Fruit fly (Drosophila melanogaster) whole organism, embryonic: ENCODE data around the gene Pex10.

Source experiments
- ATbp ChIP-seq: fragments of 200-800 bp; sonication (Bioruptor generic); optimal IDR thresholded peaks from 2 replicates; lab custom pipeline; 2017; ENCODE audit warnings: missing biosample characterization, mild to moderate bottlenecking, missing genetic modification characterization, missing genetic modification reagents
- Adf1 ChIP-seq: fragments of 200-800 bp; sonication (Bioruptor generic); IDR thresholded peaks from 2 replicates; pipeline ENCODE4 v1.3.6; 2022; ENCODE audit warnings: missing biosample characterization, missing genetic modification characterization
- CG1024 ChIP-seq: fragments of 200-800 bp; sonication (Bioruptor generic); IDR thresholded peaks from 2 replicates; pipeline ENCODE4 v1.3.6; 2022; ENCODE audit warnings: missing biosample characterization, missing genetic modification characterization
- CG10274 ChIP-seq: fragments of 200-800 bp; sonication (Bioruptor generic); optimal IDR thresholded peaks from 3 replicates; lab custom pipeline; 2017; ENCODE audit warnings: missing biosample characterization, mild to moderate bottlenecking, missing genetic modification characterization
- CG13624 ChIP-seq: fragments of 200-800 bp; sonication (Bioruptor generic); optimal IDR thresholded peaks from 2 replicates; lab custom pipeline; 2016; ENCODE audit warnings: missing biosample characterization, missing genetic modification characterization
- CG17385 ChIP-seq: fragments of 200-800 bp; sonication (Bioruptor generic); optimal IDR thresholded peaks from 3 replicates; lab custom pipeline; 2018; ENCODE audit warnings: missing biosample characterization, mild to moderate bottlenecking, missing genetic modification characterization
- CG18262 ChIP-seq: fragments of 200-800 bp; optimal IDR thresholded peaks from 3 replicates; lab custom pipeline; 2019; ENCODE audit warnings: missing biosample characterization, mild to moderate bottlenecking, missing genetic modification characterization, moderate library complexity
- CG2129 ChIP-seq: fragments of 200-800 bp; sonication (Bioruptor generic); IDR thresholded peaks from 2 replicates; pipeline ENCODE4 v1.3.6; 2022; ENCODE audit warnings: missing biosample characterization, missing genetic modification characterization; ENCODE audit not compliant: partially characterized antibody
- CG2712 ChIP-seq: fragments of 200-800 bp; optimal IDR thresholded peaks from 3 replicates; lab custom pipeline; 2019; ENCODE audit warnings: missing biosample characterization, mild to moderate bottlenecking, missing genetic modification characterization, moderate library complexity
- CG32767 ChIP-seq: fragments of 200-800 bp; sonication (Bioruptor generic); IDR thresholded peaks from 2 replicates; pipeline ENCODE4 v1.3.6; 2022; ENCODE audit warnings: missing biosample characterization, missing genetic modification characterization
- CG3995 ChIP-seq: fragments of 200-800 bp; sonication (Bioruptor generic); optimal IDR thresholded peaks from 3 replicates; lab custom pipeline; 2016; ENCODE audit warnings: missing biosample characterization, missing genetic modification characterization
- CG43689 ChIP-seq: fragments of 200-800 bp; sonication (Bioruptor generic); IDR thresholded peaks from 2 replicates; pipeline ENCODE4 v1.3.6; 2022; ENCODE audit warnings: missing biosample characterization, missing genetic modification characterization
- CG6683 ChIP-seq: fragments of 200-800 bp; sonication (Bioruptor generic); optimal IDR thresholded peaks from 2 replicates; lab custom pipeline; 2017; ENCODE audit warnings: missing biosample characterization, mild to moderate bottlenecking, missing genetic modification characterization, missing genetic modification reagents
- CG6689 ChIP-seq: fragments of 200-800 bp; sonication (Bioruptor generic); IDR thresholded peaks from 2 replicates; pipeline ENCODE4 v1.3.6; 2022; ENCODE audit warnings: missing biosample characterization, missing genetic modification characterization
- CG7928 ChIP-seq: fragments of 200-800 bp; sonication (Bioruptor generic); optimal IDR thresholded peaks from 2 replicates; lab custom pipeline; 2017; ENCODE audit warnings: missing biosample characterization, mild to moderate bottlenecking, missing genetic modification characterization
- CG8944 ChIP-seq: fragments of 200-800 bp; sonication (Bioruptor generic); optimal IDR thresholded peaks from 3 replicates; lab custom pipeline; 2016; ENCODE audit warnings: missing biosample characterization, missing genetic modification characterization
- CG9817 ChIP-seq: fragments of 200-800 bp; sonication (Bioruptor generic); optimal IDR thresholded peaks from 2 replicates; lab custom pipeline; 2018; ENCODE audit warnings: missing biosample characterization, mild to moderate bottlenecking, missing genetic modification characterization, moderate library complexity
- CkIIα-i1 ChIP-seq: fragments of 200-800 bp; sonication (Bioruptor generic); IDR thresholded peaks from 2 replicates; pipeline ENCODE4 v1.3.6; 2022; ENCODE audit warnings: missing biosample characterization, missing genetic modification characterization
- CoRest ChIP-seq: fragments of 200-800 bp; sonication (Bioruptor generic); optimal IDR thresholded peaks from 3 replicates; lab custom pipeline; 2018; ENCODE audit warnings: missing biosample characterization, mild to moderate bottlenecking, missing genetic modification characterization, moderate library complexity
- Dll ChIP-seq: fragments of 200-800 bp; sonication (Bioruptor generic); IDR thresholded peaks from 4 replicates; pipeline ENCODE4 v1.3.6; 2022; ENCODE audit warnings: missing biosample characterization, missing genetic modification characterization; ENCODE audit not compliant: partially characterized antibody
- Drgx ChIP-seq: fragments of 200-800 bp; sonication (Bioruptor generic); IDR thresholded peaks from 2 replicates; pipeline ENCODE4 v1.3.6; 2022; ENCODE audit warnings: missing biosample characterization, missing genetic modification characterization
- E2f1 ChIP-seq: fragments of 200-800 bp; sonication (Bioruptor generic); IDR thresholded peaks from 2 replicates; pipeline ENCODE4 v1.3.6; 2022; ENCODE audit warnings: missing biosample characterization, missing genetic modification characterization
- E2f2 ChIP-seq: fragments of 200-800 bp; sonication (Bioruptor generic); IDR thresholded peaks from 2 replicates; pipeline ENCODE4 v1.3.6; 2022; ENCODE audit warnings: missing biosample characterization, missing genetic modification characterization
- ERR ChIP-seq: fragments of 200-800 bp; sonication (Bioruptor generic); optimal IDR thresholded peaks from 2 replicates; lab custom pipeline; 2016; ENCODE audit warnings: missing biosample characterization, missing genetic modification characterization
- Fer2 ChIP-seq: fragments of 200-800 bp; sonication (Bioruptor generic); optimal IDR thresholded peaks from 2 replicates; lab custom pipeline; 2018; ENCODE audit warnings: missing biosample characterization, mild to moderate bottlenecking, missing genetic modification characterization, moderate library complexity
- HLH54F ChIP-seq: fragments of 200-800 bp; sonication (Bioruptor generic); optimal IDR thresholded peaks from 3 replicates; lab custom pipeline; 2016; ENCODE audit warnings: missing biosample characterization, missing genetic modification characterization
- Hr51 ChIP-seq, 2 experiments: fragments of 200-800 bp; sonication (Bioruptor generic); optimal IDR thresholded peaks; 2 replicates in 1 of 2; 3 replicates in 1 of 2; lab custom pipeline; 2016 to 2018; ENCODE audit warnings: missing biosample characterization in 2 of 2, missing genetic modification characterization in 2 of 2, mild to moderate bottlenecking in 1 of 2, moderate library complexity in 1 of 2
- NFAT ChIP-seq: fragments of 200-800 bp; sonication (Bioruptor generic); IDR thresholded peaks from 2 replicates; pipeline ENCODE4 v1.3.6; 2022; ENCODE audit warnings: missing biosample characterization, missing genetic modification characterization
- Optix ChIP-seq: fragments of 200-800 bp; sonication (Bioruptor generic); IDR thresholded peaks from 3 replicates; pipeline ENCODE4 v1.3.6; 2022; ENCODE audit warnings: missing biosample characterization, missing genetic modification characterization
- Pdp1 ChIP-seq, 2 experiments: fragments of 200-800 bp; sonication (Bioruptor generic); optimal IDR thresholded peaks; 3 replicates each; lab custom pipeline; 2016; ENCODE audit warnings: missing biosample characterization in 2 of 2, missing genetic modification characterization in 2 of 2, mild to moderate bottlenecking in 1 of 2, moderate library complexity in 1 of 2
- Poxn ChIP-seq: fragments of 200-800 bp; sonication (Bioruptor generic); IDR thresholded peaks from 2 replicates; pipeline ENCODE4 v1.3.6; 2022; ENCODE audit warnings: missing biosample characterization, missing genetic modification characterization
- Sox100B ChIP-seq: fragments of 200-800 bp; sonication (Bioruptor generic); optimal IDR thresholded peaks from 3 replicates; lab custom pipeline; 2018; ENCODE audit warnings: missing biosample characterization, mild to moderate bottlenecking, missing genetic modification characterization
- ap ChIP-seq: fragments of 200-800 bp; sonication (Bioruptor generic); IDR thresholded peaks from 2 replicates; pipeline ENCODE4 v1.3.6; 2022; ENCODE audit warnings: missing biosample characterization, missing genetic modification characterization
- bsh ChIP-seq, 2 experiments: fragments of 200-800 bp; sonication (Bioruptor generic); optimal IDR thresholded peaks; 2 replicates each; lab custom pipeline; 2017 to 2018; ENCODE audit warnings: mild to moderate bottlenecking in 2 of 2, missing biosample characterization in 2 of 2, missing genetic modification characterization in 2 of 2, moderate library complexity in 1 of 2
- cato ChIP-seq: fragments of 200-800 bp; sonication (Bioruptor generic); optimal IDR thresholded peaks from 2 replicates; lab custom pipeline; 2016; ENCODE audit warnings: missing biosample characterization, missing genetic modification characterization, borderline replicate concordance
- cg ChIP-seq: fragments of 200-800 bp; sonication (Bioruptor generic); optimal IDR thresholded peaks from 3 replicates; lab custom pipeline; 2019; ENCODE audit warnings: missing biosample characterization, mild to moderate bottlenecking, missing genetic modification characterization, moderate library complexity
- ci ChIP-seq: fragments of 200-800 bp; sonication (Bioruptor generic); IDR thresholded peaks from 3 replicates; pipeline ENCODE4 v1.3.6; 2022; ENCODE audit warnings: missing biosample characterization, missing genetic modification characterization
- disco-r ChIP-seq: fragments of 200-800 bp; sonication (Bioruptor generic); optimal IDR thresholded peaks from 2 replicates; lab custom pipeline; 2016; ENCODE audit warnings: missing biosample characterization, missing genetic modification characterization
- eve ChIP-seq, 2 experiments: fragments of >200 bp; optimal IDR thresholded peaks; 2 replicates each; lab custom pipeline; 2017; ENCODE audit warnings: missing biosample characterization in 2 of 2, missing genetic modification characterization in 2 of 2
- fru ChIP-seq: fragments of >200 bp; optimal IDR thresholded peaks from 2 replicates; lab custom pipeline; 2017
- gsb ChIP-seq: fragments of 200-800 bp; sonication (Bioruptor generic); IDR thresholded peaks from 2 replicates; pipeline ENCODE4 v1.3.6; 2022; ENCODE audit warnings: missing biosample characterization, missing genetic modification characterization
- hb ChIP-seq: fragments of 200-800 bp; sonication (Bioruptor generic); IDR thresholded peaks from 3 replicates; pipeline ENCODE4 v1.3.6; 2022; ENCODE audit warnings: missing biosample characterization, missing genetic modification characterization; ENCODE audit not compliant: partially characterized antibody
- her ChIP-seq: fragments of 200-800 bp; sonication (Bioruptor generic); optimal IDR thresholded peaks from 2 replicates; lab custom pipeline; 2016; ENCODE audit warnings: missing biosample characterization, missing genetic modification characterization
- lov ChIP-seq, 2 experiments: fragments of 200-800 bp in 1 of 2; fragments of >200 bp in 1 of 2; sonication (Bioruptor generic) in 1 of 2; IDR thresholded peaks in 1 of 2; optimal IDR thresholded peaks in 1 of 2; 2 replicates in 1 of 2; 3 replicates in 1 of 2; pipeline versions ENCODE4 v1.3.6 to Lab custom; 2017 to 2022; ENCODE audit warnings: missing biosample characterization in 1 of 2, missing genetic modification characterization in 1 of 2
- maf-S ChIP-seq: fragments of 200-800 bp; sonication (Bioruptor generic); optimal IDR thresholded peaks from 2 replicates; lab custom pipeline; 2016; ENCODE audit warnings: missing biosample characterization, missing genetic modification characterization
- pita ChIP-seq: fragments of 200-800 bp; sonication (Bioruptor generic); optimal IDR thresholded peaks from 2 replicates; lab custom pipeline; 2017; ENCODE audit warnings: missing biosample characterization, mild to moderate bottlenecking, missing genetic modification characterization
- run ChIP-seq: fragments of 200-800 bp; sonication (Bioruptor generic); optimal IDR thresholded peaks from 3 replicates; lab custom pipeline; 2018; ENCODE audit warnings: missing biosample characterization, mild to moderate bottlenecking, missing genetic modification characterization
- tgo ChIP-seq: fragments of 200-800 bp; sonication (Bioruptor generic); IDR thresholded peaks from 3 replicates; pipeline ENCODE4 v1.3.6; 2022; ENCODE audit warnings: missing biosample characterization, missing genetic modification characterization
- toy ChIP-seq: fragments of 200-800 bp; sonication (Bioruptor generic); IDR thresholded peaks from 2 replicates; pipeline ENCODE4 v1.3.6; 2022; ENCODE audit warnings: missing biosample characterization, missing genetic modification characterization
- wdn ChIP-seq: fragments of 200-800 bp; sonication (Bioruptor generic); IDR thresholded peaks from 2 replicates; pipeline ENCODE4 v1.3.6; 2022; ENCODE audit warnings: missing biosample characterization, missing genetic modification characterization

Gene Pex10

DNA sequence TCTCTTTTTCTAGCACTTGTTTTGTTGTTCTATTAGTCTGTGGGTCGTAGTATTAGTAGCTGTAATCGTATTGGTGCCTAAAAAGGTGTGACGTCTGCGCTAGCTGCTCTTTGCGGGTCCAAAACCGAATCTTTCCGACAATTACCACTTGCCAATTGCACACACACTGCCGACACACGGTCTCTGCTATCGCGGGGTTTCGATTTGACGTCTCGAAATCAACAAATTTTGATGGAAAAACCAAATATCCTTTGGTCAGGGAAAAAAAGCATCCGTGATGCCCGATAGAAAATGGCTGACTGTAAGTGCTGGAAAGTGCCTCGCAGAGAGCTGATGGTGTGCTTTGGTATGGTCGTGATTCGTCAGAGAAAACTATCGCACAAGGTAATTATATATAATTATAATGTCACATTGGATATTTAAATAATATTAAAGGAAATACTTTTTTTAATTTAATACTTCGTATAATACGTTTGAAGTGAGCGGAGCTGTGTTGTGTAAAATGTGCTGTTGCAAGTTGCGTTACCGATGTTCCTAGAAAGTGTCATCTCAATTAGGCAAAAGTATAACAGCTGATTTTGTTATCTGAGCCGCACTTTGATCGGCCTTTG, at the start of gene Pex10, which contains the start of gene CG12099:
TSS of gene Pex10 (plus strand) at position 51 of the 611 bp plus-strand sequence.
TSS of gene CG12099 (minus strand) at position 307 of the 611 bp plus-strand sequence.
- TF ChIP-seq CG13624 (GFP tag; lab: Kevin White, UChicago) (peak; percentile 53), ap (GFP tag; lab: Robert Waterston, UW) (peak; percentile 85), bsh (GFP tag; optimal IDR thresholded peaks at IDR 0.05; lab: Kevin White, UChicago) (peak in 1 of 2 experiments; percentile 81), wdn (GFP tag; lab: Robert Waterston, UW) (peak; percentile 86), pita (no peak), CG6683 (GFP tag; lab: Kevin White, UChicago) (peak; percentile 59), NFAT (GFP tag; lab: Robert Waterston, UW) (peak; percentile 93), gsb (GFP tag; lab: Robert Waterston, UW) (peak; percentile 72), HLH54F (GFP tag; lab: Kevin White, UChicago) (peak; percentile 72), ci (GFP tag; lab: Robert Waterston, UW) (peak; percentile 85), CG3995 (peak; percentile 66), Dll (peak; percentile 99), maf-S (GFP tag; lab: Kevin White, UChicago) (peak; percentile 72), her (GFP tag; lab: Kevin White, UChicago) (no peak), Pdp1 (GFP tag; optimal IDR thresholded peaks at IDR 0.05; lab: Kevin White, UChicago) (peak; percentile 53 to 74), toy (GFP tag; lab: Robert Waterston, UW) (peak; percentile 48; the same call in 1 of the 2 replicates), CG7928 (peak; percentile 69), disco-r (peak; percentile 13), fru (lab: Kevin White, UChicago) (no peak), CG2712 (tag; lab: Kevin White, UChicago) (peak; percentile 93), CG10274 (GFP tag; lab: Kevin White, UChicago) (peak; percentile 63), Fer2 (tag; lab: Kevin White, UChicago) (peak; percentile 81), tgo (GFP tag; lab: Robert Waterston, UW) (peak; percentile 93), Hr51 (GFP tag; optimal IDR thresholded peaks at IDR 0.05; lab: Kevin White, UChicago) (peak; percentile 84 to 85), cg (GFP tag; lab: Kevin White, UChicago) (peak; percentile 91), CoRest (peak; percentile 93), CG6689 (peak; percentile 91), Drgx (peak; percentile 82), CG17385 (GFP tag; lab: Kevin White, UChicago) (peak; percentile 76), Sox100B (GFP tag; lab: Kevin White, UChicago) (no peak), CG1024 (peak; percentile 57), CkIIα-i1 (no peak), eve (GFP tag; optimal IDR thresholded peaks at IDR 0.05; lab: Kevin White, UChicago) (no peak), hb (GFP tag; lab: Robert Waterston, UW) (peak; percentile 90), lov (optimal IDR thresholded peaks at IDR 0.05; lab: Kevin White, UChicago) (no peak), lov (GFP tag; IDR thresholded peaks at IDR 0.05; lab: Robert Waterston, UW) (peak; percentile 87), cato (peak; percentile 84), Poxn (GFP tag; lab: Robert Waterston, UW) (peak; percentile 73), CG2129 (GFP tag; lab: Robert Waterston, UW) (peak; percentile 90), CG8944 (peak; percentile 72), ERR (GFP tag; lab: Kevin White, UChicago) (peak; percentile 46), CG32767 (GFP tag; lab: Robert Waterston, UW) (peak; percentile 84), E2f2 (GFP tag; lab: Robert Waterston, UW) (peak; percentile 71), Adf1 (GFP tag; lab: Robert Waterston, UW) (peak; percentile 75), CG18262 (tag; lab: Kevin White, UChicago) (peak; percentile 85), CG43689 (GFP tag; lab: Robert Waterston, UW) (peak; percentile 69; the same call in 1 of the 2 replicates), ATbp (GFP tag; lab: Kevin White, UChicago) (peak; percentile 70), Optix (GFP tag; lab: Robert Waterston, UW) (peak; percentile 92), run (tag; lab: Kevin White, UChicago) (peak; percentile 16), CG9817 (tag; lab: Kevin White, UChicago) (peak; percentile 94), E2f1 (GFP tag; lab: Robert Waterston, UW) (peak; percentile 84)
